Worm (Caenorhabditis elegans): ENCODE results near the gene prmt-1.
"Not testable (repeated sequence)": the region's sequence is repeated elsewhere in the genome, so short reads cannot be mapped to it uniquely, and the experiment has no call there.

prmt-1 gene

ce11 chrV:20269661-20270137, at the start of gene prmt-1, which contains the start of gene cdkr-3:
Gene prmt-1, minus strand, starts transcription at chrV:20269711.
Gene cdkr-3, plus strand, starts transcription at chrV:20270107.
- TF ChIP-seq ref-1 (GFP tag; conservative IDR thresholded peaks at IDR 0.05) (no peak), klf-2 (GFP tag; conservative IDR thresholded peaks at IDR 0.05) (no peak)

- TF ChIP-seq ref-1 (GFP tag; conservative IDR thresholded peaks at IDR 0.05) (no peak), T22C8.4 (GFP tag; IDR thresholded peaks at IDR 0.05) (peak; percentile 20; the same call in 1 of the 2 replicates), klf-2 (GFP tag; conservative IDR thresholded peaks at IDR 0.05) (no peak)
Measured at ce11 chrV:20317442-20317841, 47.9 kb upstream of the prmt-1 start, which contains the start of gene Y113G7C.1. Gene Y113G7C.1, plus strand, starts transcription at chrV:20317742.

- TF ChIP-seq tab-1 (GFP tag; IDR thresholded peaks at IDR 0.05), result no peak
- TF ChIP-seq flt-1 (GFP tag; IDR thresholded peaks at IDR 0.05), result no peak
- TF ChIP-seq med-1 (GFP tag; optimal IDR thresholded peaks at IDR 0.05; ENCODE audit: insufficient read depth), result no peak
Measured at ce11 chrV:20311519-20311918, 42.0 kb upstream of the prmt-1 start, which contains the start of gene clec-262. Gene clec-262, plus strand, starts transcription at chrV:20311819.

- TF ChIP-seq T22C8.4 (GFP tag; IDR thresholded peaks at IDR 0.05) (no peak), cog-1 (tag; optimal IDR thresholded peaks at IDR 0.05) (no peak), tab-1 (GFP tag; IDR thresholded peaks at IDR 0.05) (no peak), med-1 (GFP tag; optimal IDR thresholded peaks at IDR 0.05; ENCODE audit: insufficient read depth) (no peak), flt-1 (GFP tag; IDR thresholded peaks at IDR 0.05) (no peak), ref-1 (GFP tag; conservative IDR thresholded peaks at IDR 0.05) (no peak), klf-2 (GFP tag; conservative IDR thresholded peaks at IDR 0.05) (no peak), ztf-23 (GFP tag; IDR thresholded peaks at IDR 0.05) (no peak), ztf-29 (GFP tag; IDR thresholded peaks at IDR 0.05) (no peak)
Measured at ce11 chrV:20310575-20310974, 41.1 kb upstream of the prmt-1 start, which contains the start of gene ZC15.10. Gene ZC15.10, plus strand, starts transcription at chrV:20310736.

ce11 chrV:20305803-20306202, 36.3 kb upstream of the prmt-1 start, which contains the start of gene ZC15.1:
Gene ZC15.1, plus strand, starts transcription at chrV:20306103.
- no peak for TF ChIP-seq flt-1 (GFP tag; IDR thresholded peaks at IDR 0.05)
- no peak for TF ChIP-seq ztf-23 (GFP tag; IDR thresholded peaks at IDR 0.05)
- no peak for TF ChIP-seq tab-1 (GFP tag; IDR thresholded peaks at IDR 0.05)
- no peak for TF ChIP-seq cog-1 (tag; optimal IDR thresholded peaks at IDR 0.05)
- no peak for TF ChIP-seq T22C8.4 (GFP tag; IDR thresholded peaks at IDR 0.05)
- TF ChIP-seq ztf-29 (GFP tag; IDR thresholded peaks at IDR 0.05), result no peak
- no peak for TF ChIP-seq klf-2 (GFP tag; conservative IDR thresholded peaks at IDR 0.05)
- no peak for TF ChIP-seq med-1 (GFP tag; optimal IDR thresholded peaks at IDR 0.05; ENCODE audit: insufficient read depth)
- TF ChIP-seq ref-1 (GFP tag; conservative IDR thresholded peaks at IDR 0.05), result no peak

- TF ChIP-seq tab-1 (GFP tag; IDR thresholded peaks at IDR 0.05); cog-1 (tag; optimal IDR thresholded peaks at IDR 0.05); ztf-29 (GFP tag; IDR thresholded peaks at IDR 0.05): not testable (repeated sequence)
Measured at ce11 chrV:20303288-20303687, 33.8 kb upstream of the prmt-1 start, which contains the start of gene ZC15.3. Gene ZC15.3, plus strand, starts transcription at chrV:20303588.

- TF ChIP-seq T22C8.4 (GFP tag; IDR thresholded peaks at IDR 0.05) (no peak), tab-1 (GFP tag; IDR thresholded peaks at IDR 0.05) (no peak), med-1 (GFP tag; optimal IDR thresholded peaks at IDR 0.05; ENCODE audit: insufficient read depth) (no peak), ztf-29 (GFP tag; IDR thresholded peaks at IDR 0.05) (no peak), flt-1 (GFP tag; IDR thresholded peaks at IDR 0.05) (no peak), klf-2 (GFP tag; conservative IDR thresholded peaks at IDR 0.05) (no peak), ref-1 (GFP tag; conservative IDR thresholded peaks at IDR 0.05) (no peak), ztf-23 (GFP tag; IDR thresholded peaks at IDR 0.05) (no peak), cog-1 (tag; optimal IDR thresholded peaks at IDR 0.05) (no peak)
Measured at ce11 chrV:20297650-20298049, 28.1 kb upstream of the prmt-1 start, which contains the start of gene ZC15.5. Gene ZC15.5, plus strand, starts transcription at chrV:20297950.

- no peak for TF ChIP-seq ztf-23 (GFP tag; IDR thresholded peaks at IDR 0.05)
- TF ChIP-seq T22C8.4 (GFP tag; IDR thresholded peaks at IDR 0.05), result no peak
- TF ChIP-seq tab-1 (GFP tag; IDR thresholded peaks at IDR 0.05), result no peak
- no peak for TF ChIP-seq flt-1 (GFP tag; IDR thresholded peaks at IDR 0.05)
- TF ChIP-seq klf-2 (GFP tag; conservative IDR thresholded peaks at IDR 0.05), result no peak
- TF ChIP-seq ref-1 (GFP tag; conservative IDR thresholded peaks at IDR 0.05), result no peak
- TF ChIP-seq cog-1 (tag; optimal IDR thresholded peaks at IDR 0.05), result no peak
- TF ChIP-seq med-1 (GFP tag; optimal IDR thresholded peaks at IDR 0.05; ENCODE audit: insufficient read depth), result no peak
- TF ChIP-seq ztf-29 (GFP tag; IDR thresholded peaks at IDR 0.05), result no peak
Measured at ce11 chrV:20294388-20294787, 24.9 kb upstream of the prmt-1 start, which contains the start of gene clec-261. Gene clec-261, minus strand, starts transcription at chrV:20294488.

- TF ChIP-seq klf-2 (GFP tag; conservative IDR thresholded peaks at IDR 0.05) (no peak), ztf-29 (GFP tag; IDR thresholded peaks at IDR 0.05) (no peak), tab-1 (GFP tag; IDR thresholded peaks at IDR 0.05) (no peak), T22C8.4 (GFP tag; IDR thresholded peaks at IDR 0.05) (no peak), cog-1 (tag; optimal IDR thresholded peaks at IDR 0.05) (no peak), med-1 (GFP tag; optimal IDR thresholded peaks at IDR 0.05; ENCODE audit: insufficient read depth) (no peak), ref-1 (GFP tag; conservative IDR thresholded peaks at IDR 0.05) (no peak), ztf-23 (GFP tag; IDR thresholded peaks at IDR 0.05) (no peak), flt-1 (GFP tag; IDR thresholded peaks at IDR 0.05) (no peak)
Measured at ce11 chrV:20289317-20289716, 19.8 kb upstream of the prmt-1 start, which contains the start of gene mlt-4. Gene mlt-4, minus strand, starts transcription at chrV:20289417.

ce11 chrV:20282827-20283226, 13.3 kb upstream of the prmt-1 start:
- TF ChIP-seq klf-2 (GFP tag; conservative IDR thresholded peaks at IDR 0.05) (no peak), ztf-29 (GFP tag; IDR thresholded peaks at IDR 0.05) (no peak), ztf-23 (GFP tag; IDR thresholded peaks at IDR 0.05) (no peak), ref-1 (GFP tag; conservative IDR thresholded peaks at IDR 0.05) (no peak), med-1 (GFP tag; optimal IDR thresholded peaks at IDR 0.05; ENCODE audit: insufficient read depth) (no peak), cog-1 (tag; optimal IDR thresholded peaks at IDR 0.05) (no peak), flt-1 (GFP tag; IDR thresholded peaks at IDR 0.05) (no peak), T22C8.4 (GFP tag; IDR thresholded peaks at IDR 0.05) (no peak), tab-1 (GFP tag; IDR thresholded peaks at IDR 0.05) (no peak)
